Worm (Caenorhabditis elegans) whole organism, early embryonic: ENCODE data around the gene bra-2.

Experiments used
- B0310.2 ChIP-seq: sonication (generic microtip); optimal IDR thresholded peaks from 2 replicates; lab custom pipeline; 2016; ENCODE audit warnings: mild to moderate bottlenecking, missing genetic modification characterization, missing compliant biosample characterization
- F13C5.2 ChIP-seq: sonication (generic microtip); optimal IDR thresholded peaks from 2 replicates; lab custom pipeline; 2017; ENCODE audit warnings: mild to moderate bottlenecking, missing genetic modification characterization, inconsistent platforms, missing compliant biosample characterization
- aly-1 ChIP-seq: sonication (generic microtip); optimal IDR thresholded peaks from 2 replicates; lab custom pipeline; 2016; ENCODE audit warnings: missing genetic modification characterization, missing compliant biosample characterization
- ama-1 ChIP-seq: fragments of 150-350 bp; optimal IDR thresholded peaks from 2 replicates; lab custom pipeline; 2014
- ceh-13 ChIP-seq: fragments of 200-800 bp; sonication (Bioruptor generic); optimal IDR thresholded peaks from 2 replicates; lab custom pipeline; 2018; ENCODE audit warnings: mild to moderate bottlenecking, missing genetic modification characterization, missing compliant biosample characterization
- ceh-36 ChIP-seq: sonication (generic microtip); optimal IDR thresholded peaks from 2 replicates; lab custom pipeline; 2016; ENCODE audit warnings: missing genetic modification characterization, inconsistent platforms, missing compliant biosample characterization
- ets-7 ChIP-seq: sonication (generic microtip); optimal IDR thresholded peaks from 2 replicates; lab custom pipeline; 2016; ENCODE audit warnings: missing genotype, missing genetic modification characterization, missing compliant biosample characterization
- flt-1 ChIP-seq: fragments of 200-800 bp; sonication (Bioruptor generic); IDR thresholded peaks from 2 replicates; pipeline ENCODE4 v1.3.6; 2022; ENCODE audit warnings: missing genetic modification characterization, missing compliant biosample characterization
- hmg-4 ChIP-seq: fragments of 200-800 bp; sonication (Bioruptor generic); optimal IDR thresholded peaks from 2 replicates; lab custom pipeline; 2018; ENCODE audit warnings: mild to moderate bottlenecking, missing genetic modification characterization, missing compliant biosample characterization
- pes-1 ChIP-seq: fragments of 200-800 bp; sonication (Bioruptor generic); IDR thresholded peaks from 2 replicates; pipeline ENCODE4 v1.3.6; 2022; ENCODE audit warnings: missing genetic modification reagents, missing genetic modification characterization, missing compliant biosample characterization
- scrt-1 ChIP-seq: fragments of 200-800 bp; sonication (Bioruptor generic); IDR thresholded peaks from 2 replicates; pipeline ENCODE4 v1.3.6; 2022; ENCODE audit warnings: missing genetic modification characterization, missing compliant biosample characterization
- sea-1 ChIP-seq: fragments of 200-800 bp; sonication (Bioruptor generic); conservative IDR thresholded peaks from 2 replicates; pipeline ENCODE4 v1.3.6; 2022; ENCODE audit warnings: missing genetic modification characterization, missing compliant biosample characterization
- tbx-11 ChIP-seq: fragments of 200-800 bp; sonication (Bioruptor generic); IDR thresholded peaks from 2 replicates; pipeline ENCODE4 v1.3.6; 2022; ENCODE audit warnings: missing genetic modification characterization, missing compliant biosample characterization
- tbx-37 ChIP-seq: fragments of 200-800 bp; sonication (Bioruptor generic); conservative IDR thresholded peaks from 2 replicates; pipeline ENCODE4 v1.3.6; 2022; ENCODE audit warnings: missing genetic modification reagents, missing genetic modification characterization, missing compliant biosample characterization

DNA sequence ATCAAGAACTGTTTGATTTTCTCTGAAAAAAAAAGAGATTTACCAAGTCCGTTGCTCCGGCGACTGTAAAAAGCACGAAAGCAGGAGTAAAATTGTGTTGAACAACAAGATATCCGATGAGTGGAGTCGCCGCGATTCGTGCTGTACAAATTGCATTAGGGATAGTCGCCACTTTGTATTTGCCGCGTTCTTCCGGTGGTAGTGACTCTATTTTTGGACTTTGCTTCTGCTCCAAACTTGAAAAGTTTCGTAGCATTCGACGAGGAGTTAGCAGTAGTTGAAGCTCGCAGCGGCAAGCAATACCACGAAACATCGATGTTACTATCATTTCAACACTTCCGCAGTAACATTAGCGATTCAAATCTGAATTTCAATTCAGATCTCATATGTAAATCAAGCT lies 1.5 kb upstream of the bra-2 start, which contains the start of gene crls-1:
- TF ChIP-seq sea-1 (GFP tag; lab: Robert Waterston, UW) (no peak), flt-1 (GFP tag; lab: Robert Waterston, UW) (no peak), ama-1 (lab: Kevin White, UChicago) (no peak), ceh-36 (tag; lab: Kevin White, UChicago) (no peak), tbx-37 (GFP tag; lab: Robert Waterston, UW) (no peak), hmg-4 (no peak), ceh-13 (GFP tag; lab: Kevin White, UChicago) (no peak), scrt-1 (GFP tag; lab: Robert Waterston, UW) (no peak), B0310.2 (tag; lab: Kevin White, UChicago) (no peak), ets-7 (tag; lab: Kevin White, UChicago) (no peak), F13C5.2 (tag; lab: Kevin White, UChicago) (no peak), aly-1 (tag; lab: Kevin White, UChicago) (no peak), tbx-11 (GFP tag; lab: Robert Waterston, UW) (no peak), pes-1 (GFP tag; lab: Robert Waterston, UW) (no peak)
